Fruit fly (Drosophila melanogaster): ENCODE results near the gene Nf1.

Gene Nf1

dm6 chr3R:26005978-26006934 is 23.4 kb downstream of the Nf1 start (continued):
- TF ChIP-seq Blimp-1 (GFP tag; optimal IDR thresholded peaks at IDR 0.05): peak; percentile 15
- TF ChIP-seq svp (GFP tag): peak; percentile 75
- peak; percentile 71 for TF ChIP-seq eg (GFP tag; IDR thresholded peaks at IDR 0.05)
- no peak for TF ChIP-seq CG31627 (GFP tag; optimal IDR thresholded peaks at IDR 0.05)
- TF ChIP-seq pdm3 (GFP tag; optimal IDR thresholded peaks at IDR 0.05): no peak
- TF ChIP-seq salr (GFP tag; optimal IDR thresholded peaks at IDR 0.05): no peak
- TF ChIP-seq spab (GFP tag; optimal IDR thresholded peaks at IDR 0.05): peak; percentile 58
- no peak for TF ChIP-seq dac (GFP tag; optimal IDR thresholded peaks at IDR 0.05)
- peak; percentile 54; the same call in 2 of the 3 replicates for TF ChIP-seq CG8119 (GFP tag; IDR thresholded peaks at IDR 0.05)
- TF ChIP-seq CG8632 (GFP tag; optimal IDR thresholded peaks at IDR 0.05): no peak

DNA sequence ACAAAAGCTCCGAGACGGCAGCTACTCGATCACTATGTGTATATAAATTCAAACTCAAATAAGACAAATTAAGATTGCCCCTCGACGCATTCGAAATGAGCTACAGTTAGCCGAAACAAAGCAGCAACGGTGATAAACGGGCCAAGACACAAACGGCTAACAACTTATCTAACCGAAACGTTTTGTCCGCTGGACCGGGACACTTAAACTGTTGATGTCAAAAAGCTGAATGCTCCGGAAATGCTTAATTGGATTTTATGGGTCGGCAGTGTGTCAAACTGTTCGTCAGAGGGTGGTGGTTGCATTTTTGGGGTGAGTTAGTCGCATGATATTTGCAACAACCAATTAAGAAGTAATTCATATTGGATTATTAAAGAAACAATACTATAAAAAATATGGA is 24.5 kb downstream of the Nf1 start:
- TF ChIP-seq CG4318 (GFP tag; optimal IDR thresholded peaks at IDR 0.05) (no peak), Gug (GFP tag; IDR thresholded peaks at IDR 0.05) (no peak), CG3919 (GFP tag; optimal IDR thresholded peaks at IDR 0.05) (no peak), topi (GFP tag; optimal IDR thresholded peaks at IDR 0.05) (no peak)

DNA sequence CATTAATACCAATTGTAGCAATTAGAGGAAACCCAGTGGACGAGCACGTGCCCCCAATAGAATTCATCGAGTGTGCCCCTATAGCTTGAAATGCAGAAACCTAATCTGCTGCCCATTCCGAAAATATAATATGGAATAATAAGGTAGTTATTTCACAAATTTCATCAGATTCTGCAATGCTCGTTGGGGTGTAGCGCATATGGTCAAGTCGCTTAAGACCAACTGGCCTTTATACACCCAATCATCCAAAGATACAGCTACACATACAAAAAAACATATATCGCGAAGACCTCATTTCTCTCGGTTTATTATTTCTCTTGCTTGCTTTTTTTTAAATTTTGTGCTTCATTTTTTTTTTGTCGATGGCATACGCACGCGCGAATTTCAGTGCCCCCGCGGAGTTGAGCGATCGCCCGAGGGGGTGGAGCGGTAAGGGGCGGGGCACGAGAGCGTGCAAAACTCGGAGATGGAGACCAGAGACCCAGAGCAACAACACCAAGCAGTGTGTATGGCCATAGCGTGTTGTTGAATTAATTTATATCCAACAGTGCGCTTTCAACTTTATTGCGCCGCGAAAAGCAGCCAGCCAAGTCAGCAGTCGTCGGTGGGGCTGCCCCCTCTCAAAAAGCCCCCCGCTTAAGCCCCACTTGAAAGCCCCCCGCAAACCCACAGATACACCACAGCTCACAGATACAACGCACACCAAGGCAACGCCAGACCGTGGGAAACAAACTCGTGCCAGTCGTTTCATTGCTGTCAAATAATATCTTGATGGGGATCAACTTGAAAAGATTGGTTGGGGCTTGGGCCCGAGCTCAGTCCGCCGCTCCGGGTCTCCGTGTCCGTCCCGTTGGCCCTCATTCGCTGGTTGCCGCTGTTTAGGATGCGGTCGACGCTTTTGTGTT is 25.4 kb downstream of the Nf1 start:
- TF ChIP-seq spab (GFP tag; optimal IDR thresholded peaks at IDR 0.05) (peak; percentile 74), fkh (GFP tag; optimal IDR thresholded peaks at IDR 0.05) (peak; percentile 8), Lpt (GFP tag; optimal IDR thresholded peaks at IDR 0.05) (peak; percentile 50), svp (GFP tag) (peak; percentile 79), Ets21C (GFP tag; optimal IDR thresholded peaks at IDR 0.05) (no peak), CG32006 (GFP tag; optimal IDR thresholded peaks at IDR 0.05) (peak; percentile 43), CG11902 (GFP tag; optimal IDR thresholded peaks at IDR 0.05) (no peak), CG6854 (GFP tag; optimal IDR thresholded peaks at IDR 0.05) (peak; percentile 89), lz (GFP tag; optimal IDR thresholded peaks at IDR 0.05) (no peak), CG3919 (GFP tag; optimal IDR thresholded peaks at IDR 0.05) (peak; percentile 28), OdsH (GFP tag; optimal IDR thresholded peaks at IDR 0.05) (no peak), acj6 (GFP tag; optimal IDR thresholded peaks at IDR 0.05) (peak; percentile 23), Met (GFP tag; optimal IDR thresholded peaks at IDR 0.05) (peak; percentile 91), CG6276 (GFP tag; optimal IDR thresholded peaks at IDR 0.05) (peak; percentile 51), Blimp-1 (GFP tag; optimal IDR thresholded peaks at IDR 0.05) (peak; percentile 1), CG7368 (GFP tag; optimal IDR thresholded peaks at IDR 0.05) (no peak), CG6808 (GFP tag; optimal IDR thresholded peaks at IDR 0.05) (peak; percentile 71), achi (GFP tag; optimal IDR thresholded peaks at IDR 0.05) (peak; percentile 52), Gug (GFP tag; IDR thresholded peaks at IDR 0.05) (peak; percentile 44), Eip78C (GFP tag) (peak; percentile 83), Sox14 (GFP tag; optimal IDR thresholded peaks at IDR 0.05) (peak; percentile 19), CG4318 (GFP tag; optimal IDR thresholded peaks at IDR 0.05) (no peak), CG10669 (GFP tag; optimal IDR thresholded peaks at IDR 0.05) (peak; percentile 71), dac (GFP tag; optimal IDR thresholded peaks at IDR 0.05) (no peak), salr (GFP tag; optimal IDR thresholded peaks at IDR 0.05) (peak in 1 of 2 experiments; percentile 68), CG16779 (tag; optimal IDR thresholded peaks at IDR 0.05) (peak; percentile 45), net (GFP tag; optimal IDR thresholded peaks at IDR 0.05) (peak; percentile 67), Hr39 (GFP tag; optimal IDR thresholded peaks at IDR 0.05) (peak; percentile 27), Eip75B (GFP tag; optimal IDR thresholded peaks at IDR 0.05) (peak; percentile 21), fd59A (GFP tag; optimal IDR thresholded peaks at IDR 0.05) (peak; percentile 39), fd85E (GFP tag; optimal IDR thresholded peaks at IDR 0.05) (peak; percentile 9), Hr4 (GFP tag; optimal IDR thresholded peaks at IDR 0.05) (peak; percentile 14), ss (GFP tag; optimal IDR thresholded peaks at IDR 0.05) (peak; percentile 85 to 98), CG34406 (GFP tag; optimal IDR thresholded peaks at IDR 0.05) (peak; percentile 66), dsx (GFP tag; optimal IDR thresholded peaks at IDR 0.05; ENCODE audit: poor library complexity, severe bottlenecking) (peak; percentile 71), CG3032 (tag; optimal IDR thresholded peaks at IDR 0.05) (peak; percentile 14), Hr38 (GFP tag; optimal IDR thresholded peaks at IDR 0.05) (no peak)
